Worm (Caenorhabditis elegans) whole organism, L4 larva: ENCODE results near the gene vha-1.

Experiments
- F10B5.3 ChIP-seq: sonication (generic microtip); optimal IDR thresholded peaks from 2 replicates; lab custom pipeline; 2016; ENCODE audit warnings: mild to moderate bottlenecking, missing genetic modification characterization, missing compliant biosample characterization
- F49E8.2 ChIP-seq: sonication (generic microtip); optimal IDR thresholded peaks from 2 replicates; lab custom pipeline; 2016; ENCODE audit warnings: missing compliant biosample characterization, mild to moderate bottlenecking, missing genetic modification characterization, borderline replicate concordance
- R02D3.7 ChIP-seq: fragments of 150-350 bp; sonication (generic microtip); optimal IDR thresholded peaks from 3 replicates; lab custom pipeline; 2014; ENCODE audit warnings: missing biosample characterization, missing genetic modification characterization
- Y105C5A.15 ChIP-seq: fragments of 200-800 bp; sonication (Bioruptor generic); IDR thresholded peaks from 2 replicates; pipeline ENCODE4 v1.3.6; 2022; ENCODE audit warnings: missing genetic modification characterization, missing compliant biosample characterization
- Y48G9A.11 ChIP-seq: fragments of 200-800 bp; sonication (Bioruptor generic); IDR thresholded peaks from 2 replicates; pipeline ENCODE4 v1.3.6; 2022; ENCODE audit warnings: missing genetic modification reagents, missing genetic modification characterization, missing compliant biosample characterization
- Y5F2A.4 ChIP-seq: fragments of 200-800 bp; sonication (Bioruptor generic); optimal IDR thresholded peaks from 2 replicates; lab custom pipeline; 2018; ENCODE audit warnings: mild to moderate bottlenecking, missing genetic modification characterization, missing compliant biosample characterization
- ZK337.2 ChIP-seq: fragments of 200-800 bp; sonication (Bioruptor generic); IDR thresholded peaks from 2 replicates; pipeline ENCODE4 v1.3.6; 2022; ENCODE audit warnings: missing genetic modification reagents, missing genetic modification characterization, missing compliant biosample characterization
- aha-1 ChIP-seq: fragments of 150-350 bp; peaks from one replicate; lab custom pipeline; 2014; ENCODE audit warnings: missing biosample characterization, missing genetic modification characterization
- arid-1 ChIP-seq: fragments of 200-800 bp; sonication (Bioruptor generic); conservative IDR thresholded peaks from 2 replicates; pipeline ENCODE4 v1.3.6; 2022; ENCODE audit warnings: missing genetic modification reagents, missing genetic modification characterization, missing compliant biosample characterization
- ctbp-1 ChIP-seq: fragments of 200-800 bp; sonication (Bioruptor generic); IDR thresholded peaks from 2 replicates; pipeline ENCODE4 v1.3.6; 2022; ENCODE audit warnings: missing genetic modification reagents, missing genetic modification characterization, missing compliant biosample characterization
- daf-16 ChIP-seq, 3 experiments: sonication (generic microtip); optimal IDR thresholded peaks; 2 replicates each; lab custom pipeline; 2016 to 2017; ENCODE audit warnings: missing genetic modification characterization in 3 of 3, missing genetic modification reagents in 3 of 3, mild to moderate bottlenecking in 2 of 3, missing compliant biosample characterization in 2 of 3, missing biosample characterization in 1 of 3, moderate library complexity in 1 of 3
- dmd-6 ChIP-seq: fragments of 200-800 bp; sonication (Bioruptor generic); IDR thresholded peaks from 2 replicates; pipeline ENCODE4 v1.3.6; 2022; ENCODE audit warnings: missing genetic modification reagents, missing genetic modification characterization, missing compliant biosample characterization
- dmd-9 ChIP-seq: fragments of 200-800 bp; sonication (Bioruptor generic); IDR thresholded peaks from 2 replicates; pipeline ENCODE4 v1.3.6; 2022; ENCODE audit warnings: missing genetic modification reagents, missing genetic modification characterization, missing compliant biosample characterization
- dpl-1 ChIP-seq: fragments of 150-350 bp; optimal IDR thresholded peaks from 2 replicates; lab custom pipeline; 2014; ENCODE audit warnings: missing biosample characterization, missing genetic modification reagents, missing genetic modification characterization
- egl-27 ChIP-seq: sonication (generic microtip); optimal IDR thresholded peaks from 3 replicates; lab custom pipeline; 2017; ENCODE audit warnings: missing biosample characterization, missing genetic modification reagents, missing genetic modification characterization
- egl-43 ChIP-seq: fragments of 200-800 bp; sonication (Bioruptor generic); IDR thresholded peaks from 2 replicates; pipeline ENCODE4 v1.3.6; 2022; ENCODE audit warnings: missing genetic modification reagents, missing genetic modification characterization, missing compliant biosample characterization
- fos-1 ChIP-seq: fragments of 150-350 bp; optimal IDR thresholded peaks from 2 replicates; lab custom pipeline; 2014; ENCODE audit warnings: missing biosample characterization, missing genetic modification characterization
- hif-1 ChIP-seq, 2 experiments: sonication (generic microtip); optimal IDR thresholded peaks; 2 replicates each; lab custom pipeline; 2016 to 2017; ENCODE audit warnings: missing compliant biosample characterization in 2 of 2, missing genetic modification characterization in 2 of 2, missing genetic modification reagents in 2 of 2, missing genotype in 2 of 2, mild to moderate bottlenecking in 1 of 2
- hlh-11 ChIP-seq: fragments of 200-800 bp; sonication (Bioruptor generic); optimal IDR thresholded peaks from 2 replicates; lab custom pipeline; 2018; ENCODE audit warnings: mild to moderate bottlenecking, missing genetic modification characterization, missing compliant biosample characterization
- hmg-1.1 ChIP-seq: fragments of 200-800 bp; sonication (Bioruptor generic); IDR thresholded peaks from 2 replicates; pipeline ENCODE4 v1.3.6; 2022; ENCODE audit warnings: missing genetic modification reagents, missing genetic modification characterization, missing compliant biosample characterization
- lin-1 ChIP-seq: fragments of 200-800 bp; sonication (Bioruptor generic); IDR thresholded peaks from 2 replicates; pipeline ENCODE4 v1.3.6; 2022; ENCODE audit warnings: missing genetic modification reagents, missing genetic modification characterization, missing compliant biosample characterization
- lin-15B ChIP-seq: fragments of 150-350 bp; sonication (generic microtip); optimal IDR thresholded peaks from 3 replicates; lab custom pipeline; 2014; ENCODE audit warnings: missing biosample characterization, missing genetic modification characterization
- lin-38 ChIP-seq: fragments of 200-800 bp; sonication (Bioruptor generic); IDR thresholded peaks from 2 replicates; pipeline ENCODE4 v1.3.6; 2022; ENCODE audit warnings: missing genetic modification reagents, missing genetic modification characterization, missing compliant biosample characterization
- lsy-2 ChIP-seq, 2 experiments: fragments of 150-350 bp in 1 of 2; sonication (generic microtip) in 1 of 2; optimal IDR thresholded peaks; 2 replicates each; lab custom pipeline; 2014 to 2017; ENCODE audit warnings: missing biosample characterization in 2 of 2, missing genetic modification characterization in 2 of 2
- madf-5 ChIP-seq, 2 experiments: fragments of 200-800 bp; sonication (Bioruptor generic); IDR thresholded peaks; 2 replicates each; pipeline ENCODE4 v1.3.6; 2022; ENCODE audit warnings: missing compliant biosample characterization in 2 of 2, missing genetic modification characterization in 2 of 2
- madf-9 ChIP-seq: fragments of 200-800 bp; sonication (Bioruptor generic); conservative IDR thresholded peaks from 2 replicates; pipeline ENCODE4 v1.3.6; 2022; ENCODE audit warnings: missing genetic modification reagents, missing genetic modification characterization, missing compliant biosample characterization
- mep-1 ChIP-seq: fragments of 150-350 bp; sonication (generic microtip); optimal IDR thresholded peaks from 3 replicates; lab custom pipeline; 2014; ENCODE audit warnings: missing biosample characterization, missing genetic modification characterization
- mes-2 ChIP-seq: sonication (generic microtip); optimal IDR thresholded peaks from 2 replicates; lab custom pipeline; 2016; ENCODE audit warnings: missing genotype, mild to moderate bottlenecking, missing genetic modification characterization, missing compliant biosample characterization; ENCODE audit not compliant: poor library complexity, severe bottlenecking
- mxl-3 ChIP-seq: fragments of 200-800 bp; sonication (Bioruptor generic); optimal IDR thresholded peaks from 2 replicates; lab custom pipeline; 2018; ENCODE audit warnings: mild to moderate bottlenecking, missing genetic modification characterization, missing compliant biosample characterization
- nhr-111 ChIP-seq: fragments of 200-800 bp; sonication (Bioruptor generic); optimal IDR thresholded peaks from 2 replicates; lab custom pipeline; 2018; ENCODE audit warnings: mild to moderate bottlenecking, missing genetic modification characterization, missing compliant biosample characterization
- nhr-237 ChIP-seq: sonication (generic microtip); optimal IDR thresholded peaks from 2 replicates; lab custom pipeline; 2017; ENCODE audit warnings: missing biosample characterization, missing genetic modification characterization
- nhr-28 ChIP-seq: fragments of 150-350 bp; optimal IDR thresholded peaks from 2 replicates; lab custom pipeline; 2014; ENCODE audit warnings: missing biosample characterization, missing genetic modification characterization
- nhr-6 ChIP-seq: fragments of 150-350 bp; optimal IDR thresholded peaks from 2 replicates; lab custom pipeline; 2014; ENCODE audit warnings: missing biosample characterization, missing genetic modification characterization
- pha-4 ChIP-seq, 2 experiments: fragments of 150-350 bp in 1 of 2; fragments of 200-800 bp in 1 of 2; sonication (Bioruptor generic) in 1 of 2; IDR thresholded peaks in 1 of 2; optimal IDR thresholded peaks in 1 of 2; 2 replicates each; pipeline versions ENCODE4 v1.3.6 to Lab custom; 2014 to 2022; ENCODE audit warnings: missing genetic modification characterization in 2 of 2, missing genetic modification reagents in 2 of 2, missing biosample characterization in 1 of 2, missing compliant biosample characterization in 1 of 2
- rbr-2 ChIP-seq: sonication (generic microtip); optimal IDR thresholded peaks from 2 replicates; lab custom pipeline; 2016; ENCODE audit warnings: missing genotype, missing genetic modification characterization, missing compliant biosample characterization
- saeg-2 ChIP-seq: fragments of 200-800 bp; sonication (Bioruptor generic); IDR thresholded peaks from 2 replicates; pipeline ENCODE4 v1.3.6; 2022; ENCODE audit warnings: missing genetic modification reagents, missing genetic modification characterization, missing compliant biosample characterization
- snpc-1.2 ChIP-seq: fragments of 200-800 bp; sonication (Bioruptor generic); IDR thresholded peaks from 2 replicates; pipeline ENCODE4 v1.3.6; 2022; ENCODE audit warnings: missing genetic modification reagents, missing genetic modification characterization, missing compliant biosample characterization
- unc-130 ChIP-seq: sonication (generic microtip); optimal IDR thresholded peaks from 2 replicates; lab custom pipeline; 2016; ENCODE audit warnings: missing genetic modification reagents, missing genetic modification characterization, missing compliant biosample characterization
- unc-62 ChIP-seq, 3 experiments: fragments of 150-350 bp in 1 of 3; sonication (generic microtip); optimal IDR thresholded peaks in 2 of 3; peaks in 1 of 3; 1 replicate in 1 of 3; 2 replicates in 2 of 3; lab custom pipeline; 2014 to 2017; ENCODE audit warnings: missing biosample characterization in 3 of 3, missing genetic modification characterization in 3 of 3, missing genetic modification reagents in 3 of 3, missing genotype in 1 of 3
- zag-1 ChIP-seq: fragments of 150-350 bp; optimal IDR thresholded peaks from 2 replicates; lab custom pipeline; 2014; ENCODE audit warnings: missing biosample characterization, missing genetic modification characterization
- zip-2 ChIP-seq: fragments of 150-350 bp; optimal IDR thresholded peaks from 2 replicates; lab custom pipeline; 2014; ENCODE audit warnings: missing biosample characterization, missing genetic modification characterization
- ztf-11 ChIP-seq: fragments of 150-350 bp; optimal IDR thresholded peaks from 2 replicates; lab custom pipeline; 2014; ENCODE audit warnings: missing biosample characterization, missing genetic modification characterization

vha-1 gene

DNA sequence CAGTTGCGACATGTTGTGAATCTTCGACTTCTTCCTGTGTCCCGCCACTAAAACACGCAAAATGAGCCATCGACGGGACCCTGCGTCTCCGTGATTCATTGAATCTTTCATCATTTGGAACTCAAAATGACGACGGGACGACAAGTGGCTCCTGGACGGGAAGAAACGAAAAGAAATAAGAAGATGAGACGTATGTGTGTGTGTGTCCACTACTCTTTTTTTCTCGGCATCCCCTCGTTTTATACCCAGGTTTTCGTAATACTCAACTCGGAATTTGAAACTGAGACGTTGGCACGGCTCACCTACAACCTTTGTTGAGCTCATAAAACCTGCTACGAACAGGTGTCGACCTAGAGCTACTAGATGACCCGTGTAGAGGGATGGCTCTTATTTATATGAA lies 36.5 kb upstream of the vha-1 start:
- no peak for TF ChIP-seq dmd-9
- no peak for TF ChIP-seq egl-43 (GFP tag; lab: Robert Waterston, UW)
- no peak for TF ChIP-seq Y5F2A.4 (GFP tag; lab: Kevin White, UChicago)
- no peak for TF ChIP-seq nhr-111 (GFP tag; lab: Kevin White, UChicago)
- TF ChIP-seq daf-16 (GFP tag; optimal IDR thresholded peaks at IDR 0.05; lab: Kevin White, UChicago): peak in 1 of 2 experiments; percentile 21
- TF ChIP-seq daf-16 (tag; optimal IDR thresholded peaks at IDR 0.05; lab: Kevin White, UChicago): no peak
- TF ChIP-seq zag-1 (tag; lab: Kevin White, UChicago): no peak
- no peak for TF ChIP-seq arid-1 (GFP tag; lab: Robert Waterston, UW)
- TF ChIP-seq nhr-6 (tag; lab: Kevin White, UChicago): no peak
- no peak for TF ChIP-seq zip-2 (tag; lab: Kevin White, UChicago)
- peak in 1 of 2 experiments; percentile 40 for TF ChIP-seq unc-62 (GFP tag; optimal IDR thresholded peaks at IDR 0.05 in 1 of 2; lab: Kevin White, UChicago)
- no peak for TF ChIP-seq unc-62 (tag; optimal IDR thresholded peaks at IDR 0.05; lab: Kevin White, UChicago)
- peak; percentile 39 for TF ChIP-seq hlh-11 (tag; lab: Kevin White, UChicago)

ce11 chrIII:9745333-9745897 lies 35.6 kb upstream of the vha-1 start:
- TF ChIP-seq unc-62 (GFP tag; optimal IDR thresholded peaks at IDR 0.05 in 1 of 2; lab: Kevin White, UChicago) (peak in 1 of 2 experiments; percentile 65), unc-62 (tag; optimal IDR thresholded peaks at IDR 0.05; lab: Kevin White, UChicago) (no peak), Y105C5A.15 (GFP tag; lab: Robert Waterston, UW) (no peak), lin-38 (peak; percentile 49), madf-9 (GFP tag; lab: Robert Waterston, UW) (no peak), lin-1 (peak; percentile 38; the same call in 1 of the 2 replicates), mxl-3 (GFP tag; lab: Kevin White, UChicago) (no peak), F49E8.2 (tag; lab: Kevin White, UChicago) (peak; percentile 40), madf-5 (GFP tag; IDR thresholded peaks at IDR 0.05; lab: Robert Waterston, UW) (0 out of 4 replicates have a peak, but pooled peaks of 1 of the 2 experiments have one; percentile 28)
- TF ChIP-seq, all 104 proteins: peak for 5

DNA sequence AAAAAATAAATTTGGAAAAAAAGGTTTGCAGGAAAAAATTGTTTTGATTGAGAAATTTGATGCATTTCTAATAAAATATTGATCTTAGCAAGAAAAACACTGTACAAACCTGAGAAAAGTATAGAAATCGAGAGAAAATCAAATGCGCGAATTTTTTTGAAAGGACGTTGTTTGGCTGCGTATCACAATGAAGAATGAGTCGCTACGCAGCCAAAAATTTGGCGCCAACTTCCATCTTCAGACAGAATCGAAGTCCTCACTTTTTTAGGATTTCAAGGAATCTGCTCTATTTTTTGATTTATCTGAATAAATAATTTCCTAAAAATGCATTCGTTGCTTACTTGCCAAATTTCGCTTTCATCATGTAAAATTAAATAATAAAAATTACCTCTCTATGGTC lies 34.4 kb upstream of the vha-1 start:
- no peak for TF ChIP-seq ctbp-1 (GFP tag; lab: Robert Waterston, UW)
- TF ChIP-seq F49E8.2 (tag; lab: Kevin White, UChicago): peak; percentile 35
- no peak for TF ChIP-seq mep-1
- TF ChIP-seq unc-130 (GFP tag; lab: Kevin White, UChicago): peak; percentile 71
- TF ChIP-seq lin-38: peak; percentile 62
- no peak for TF ChIP-seq ZK337.2 (GFP tag; lab: Robert Waterston, UW)
- 0 out of 2 replicates have a peak, but pooled peaks have one; percentile 34 for TF ChIP-seq Y48G9A.11
- TF ChIP-seq, all 104 proteins: peak for 4

DNA sequence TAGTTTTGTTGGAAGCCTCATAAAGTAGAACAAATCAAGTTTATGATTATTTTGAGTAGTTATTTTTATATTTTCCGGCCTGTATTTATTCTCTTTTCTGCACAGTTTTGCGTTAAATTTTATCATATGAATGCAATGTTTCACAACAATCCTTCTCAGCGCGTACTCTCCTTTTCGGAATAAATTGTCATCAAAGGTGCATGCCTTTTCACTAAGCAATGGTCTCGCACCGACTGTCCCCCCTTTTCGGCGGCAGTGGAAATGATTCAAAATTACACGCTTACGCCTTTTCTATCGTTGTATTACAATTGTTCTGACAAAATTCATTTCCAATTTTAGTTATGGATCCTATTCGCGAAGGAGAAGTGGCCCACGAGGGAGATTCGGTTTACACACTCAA lies 33.9 kb upstream of the vha-1 start, which contains the start of the genes iff-1 and cdk-1:
iff-1 (minus strand) TSS at position 61 of the 400 bp plus-strand sequence.
cdk-1 (plus strand) TSS at position 340 of the 400 bp plus-strand sequence.
- no peak for TF ChIP-seq lin-15B (tag; lab: Kevin White, UChicago)
- no peak for TF ChIP-seq pha-4 (GFP tag; IDR thresholded peaks at IDR 0.05; lab: Robert Waterston, UW)
- peak; percentile 12 for TF ChIP-seq pha-4 (tag; optimal IDR thresholded peaks at IDR 0.05; lab: Kevin White, UChicago)
- no peak for TF ChIP-seq R02D3.7
- TF ChIP-seq hif-1 (tag; optimal IDR thresholded peaks at IDR 0.05; lab: Kevin White, UChicago): no peak
- TF ChIP-seq rbr-2 (tag; lab: Kevin White, UChicago): no peak
- no peak for TF ChIP-seq F10B5.3 (tag; lab: Kevin White, UChicago)
- peak; percentile 92 for TF ChIP-seq aha-1
- TF ChIP-seq zip-2 (tag; lab: Kevin White, UChicago): no peak
- TF ChIP-seq fos-1 (tag; lab: Kevin White, UChicago): no peak
- peak; percentile 82 for TF ChIP-seq dpl-1
- peak in 1 of 2 experiments; percentile 68 for TF ChIP-seq lsy-2 (tag; optimal IDR thresholded peaks at IDR 0.05; lab: Kevin White, UChicago)
- peak; percentile 45; the same call in 1 of the 2 replicates for TF ChIP-seq hmg-1.1 (GFP tag; lab: Robert Waterston, UW)
- TF ChIP-seq saeg-2 (GFP tag; lab: Robert Waterston, UW): no peak
- 0 out of 2 replicates have a peak, but pooled peaks have one; percentile 19 for TF ChIP-seq snpc-1.2 (GFP tag; lab: Robert Waterston, UW)
- no peak for TF ChIP-seq dmd-6 (GFP tag; lab: Robert Waterston, UW)
- peak; percentile 60 for TF ChIP-seq mes-2 (tag; lab: Kevin White, UChicago)
- no peak for TF ChIP-seq nhr-237 (tag; lab: Kevin White, UChicago)
- no peak for TF ChIP-seq egl-27 (tag; lab: Kevin White, UChicago)
- TF ChIP-seq Y5F2A.4 (GFP tag; lab: Kevin White, UChicago): no peak
- no peak for TF ChIP-seq ztf-11
- TF ChIP-seq unc-130 (GFP tag; lab: Kevin White, UChicago): no peak
- TF ChIP-seq zag-1 (tag; lab: Kevin White, UChicago): no peak
- TF ChIP-seq nhr-28: no peak
